Worm (Caenorhabditis elegans) whole organism, mixed stage, embryonic: ENCODE data around the gene C05C10.7.

Experiments used
- ces-1 ChIP-seq: fragments of 150-350 bp; optimal IDR thresholded peaks from 2 replicates; lab custom pipeline; 2014; ENCODE audit warnings: missing biosample characterization, missing genetic modification reagents, missing genetic modification characterization
- elt-3 ChIP-seq: fragments of 150-350 bp; optimal IDR thresholded peaks from 2 replicates; lab custom pipeline; 2014; ENCODE audit warnings: missing biosample characterization, missing genetic modification characterization
- flh-1 ChIP-seq: fragments of 200-800 bp; sonication (Bioruptor generic); optimal IDR thresholded peaks from 2 replicates; lab custom pipeline; 2018; ENCODE audit warnings: mild to moderate bottlenecking, missing genetic modification characterization, moderate library complexity, missing compliant biosample characterization
- lin-13 ChIP-seq: fragments of 150-350 bp; optimal IDR thresholded peaks from 2 replicates; lab custom pipeline; 2014; ENCODE audit warnings: missing biosample characterization, missing genetic modification characterization
- lsy-2 ChIP-seq: fragments of 150-350 bp; optimal IDR thresholded peaks from 2 replicates; lab custom pipeline; 2014; ENCODE audit warnings: missing biosample characterization, missing genetic modification characterization
- nhr-2 ChIP-seq: fragments of 150-350 bp; optimal IDR thresholded peaks from 2 replicates; lab custom pipeline; 2014; ENCODE audit warnings: missing biosample characterization, missing genetic modification characterization
- nhr-28 ChIP-seq: fragments of 150-350 bp; optimal IDR thresholded peaks from 2 replicates; lab custom pipeline; 2014; ENCODE audit warnings: missing biosample characterization, missing genetic modification characterization
- nhr-76 ChIP-seq: sonication (generic microtip); optimal IDR thresholded peaks from 2 replicates; lab custom pipeline; 2017; ENCODE audit warnings: missing biosample characterization, missing genetic modification characterization
- pha-4 ChIP-seq: fragments of 150-350 bp; optimal IDR thresholded peaks from 2 replicates; lab custom pipeline; 2018; ENCODE audit warnings: missing biosample characterization, missing genetic modification reagents, missing genetic modification characterization
- sptf-1 ChIP-seq: sonication (generic microtip); optimal IDR thresholded peaks from 2 replicates; lab custom pipeline; 2017; ENCODE audit warnings: mild to moderate bottlenecking, missing genetic modification characterization, moderate library complexity, missing compliant biosample characterization
- tbx-8 ChIP-seq: fragments of 200-800 bp; sonication (Bioruptor generic); optimal IDR thresholded peaks from 2 replicates; lab custom pipeline; 2018; ENCODE audit warnings: mild to moderate bottlenecking, missing genetic modification characterization, moderate library complexity, missing compliant biosample characterization
- unc-62 ChIP-seq: fragments of 150-350 bp; optimal IDR thresholded peaks from 2 replicates; lab custom pipeline; 2014; ENCODE audit warnings: missing biosample characterization, missing genetic modification reagents, missing genetic modification characterization

DNA sequence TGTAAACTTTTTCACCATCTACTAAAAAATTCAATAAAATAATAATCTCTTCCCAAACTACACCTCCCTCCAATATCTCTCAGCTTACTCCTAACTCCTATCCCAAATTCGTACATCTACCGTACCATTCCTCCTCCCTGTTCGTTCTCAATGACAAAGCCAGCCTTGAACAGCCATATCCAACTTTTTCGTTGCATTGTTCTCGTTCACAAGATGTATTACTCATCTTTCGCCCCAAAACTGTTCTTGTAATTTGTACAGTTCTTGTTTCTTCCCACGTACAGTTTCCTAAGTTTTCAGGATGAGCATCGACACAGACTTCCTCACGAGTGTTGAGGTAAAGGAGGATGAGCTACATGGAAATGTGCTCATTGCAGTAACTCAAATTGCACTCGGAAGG is 16.1 kb upstream of the C05C10.7 start, which contains the start of gene egl-43:
- no peak for TF ChIP-seq unc-62 (GFP tag; lab: Kevin White, UChicago)
- no peak for TF ChIP-seq elt-3 (tag; lab: Kevin White, UChicago)
- TF ChIP-seq sptf-1 (tag; lab: Kevin White, UChicago), result no peak
- TF ChIP-seq nhr-28 (tag; lab: Kevin White, UChicago), result no peak
- TF ChIP-seq flh-1 (GFP tag; lab: Kevin White, UChicago), result no peak
- no peak for TF ChIP-seq ces-1 (GFP tag; lab: Kevin White, UChicago)
- no peak for TF ChIP-seq nhr-2 (tag; lab: Kevin White, UChicago)
- TF ChIP-seq tbx-8 (GFP tag; lab: Kevin White, UChicago), result no peak
- no peak for TF ChIP-seq nhr-76
- TF ChIP-seq lsy-2, result no peak
- no peak for TF ChIP-seq lin-13 (tag; lab: Kevin White, UChicago)
- TF ChIP-seq pha-4, result no peak
